Fruit fly (Drosophila melanogaster) whole organism, embryonic: ENCODE data around the gene Hr4.

ENCODE experiments used
- Antp ChIP-seq: fragments of 200-800 bp; sonication (Bioruptor generic); optimal IDR thresholded peaks from 3 replicates; lab custom pipeline; 2016; ENCODE audit warnings: missing biosample characterization, missing genetic modification characterization
- Asciz ChIP-seq: fragments of 200-800 bp; sonication (Bioruptor generic); optimal IDR thresholded peaks from 2 replicates; lab custom pipeline; 2017; ENCODE audit warnings: missing biosample characterization, mild to moderate bottlenecking, missing genetic modification characterization, missing genetic modification reagents
- BEAF-32 ChIP-seq: fragments of 200-800 bp; sonication (Bioruptor generic); optimal IDR thresholded peaks from 3 replicates; lab custom pipeline; 2017; ENCODE audit warnings: missing biosample characterization, missing genetic modification characterization, mild to moderate bottlenecking, moderate library complexity, missing genetic modification reagents
- CG10267 ChIP-seq: fragments of 200-800 bp; sonication (Bioruptor generic); optimal IDR thresholded peaks from 2 replicates; lab custom pipeline; 2018; ENCODE audit warnings: missing biosample characterization, mild to moderate bottlenecking, missing genetic modification characterization, moderate library complexity
- CG10366 ChIP-seq: fragments of 200-800 bp; sonication (Bioruptor generic); IDR thresholded peaks from 2 replicates; pipeline ENCODE4 v1.3.6; 2022; ENCODE audit warnings: missing biosample characterization, missing genetic modification characterization
- CG11456 ChIP-seq: fragments of 200-800 bp; sonication (Bioruptor generic); IDR thresholded peaks from 3 replicates; pipeline ENCODE4 v1.3.6; 2022; ENCODE audit warnings: missing biosample characterization, missing genetic modification characterization
- CG12659 ChIP-seq: fragments of 200-800 bp; sonication (Bioruptor generic); optimal IDR thresholded peaks from 3 replicates; lab custom pipeline; 2017; ENCODE audit warnings: mild to moderate bottlenecking, missing biosample characterization, missing genetic modification reagents, missing genetic modification characterization
- CG13287 ChIP-seq: fragments of 200-800 bp; sonication (Bioruptor generic); IDR thresholded peaks from 2 replicates; pipeline ENCODE4 v1.3.6; 2022; ENCODE audit warnings: missing biosample characterization, missing genetic modification characterization; ENCODE audit not compliant: partially characterized antibody
- CG13894 ChIP-seq: fragments of 200-800 bp; sonication (Bioruptor generic); optimal IDR thresholded peaks from 3 replicates; lab custom pipeline; 2018; ENCODE audit warnings: missing biosample characterization, mild to moderate bottlenecking, missing genetic modification characterization, moderate library complexity
- CG14710 ChIP-seq: fragments of 200-800 bp; sonication (Bioruptor generic); optimal IDR thresholded peaks from 3 replicates; lab custom pipeline; 2019; ENCODE audit warnings: missing biosample characterization, mild to moderate bottlenecking, missing genetic modification characterization, moderate library complexity
- CG1792 ChIP-seq: fragments of 200-800 bp; sonication (Bioruptor generic); optimal IDR thresholded peaks from 2 replicates; lab custom pipeline; 2016; ENCODE audit warnings: missing biosample characterization, missing genetic modification characterization
- CG18011 ChIP-seq: fragments of 200-800 bp; sonication (Bioruptor generic); optimal IDR thresholded peaks from 2 replicates; lab custom pipeline; 2017; ENCODE audit warnings: missing biosample characterization, missing genetic modification characterization, mild to moderate bottlenecking, moderate library complexity, missing genotype
- CG2199 ChIP-seq: fragments of 200-800 bp; sonication (Bioruptor generic); IDR thresholded peaks from 3 replicates; pipeline ENCODE4 v1.3.6; 2022; ENCODE audit warnings: missing biosample characterization, missing genetic modification characterization
- CG31365 ChIP-seq: fragments of 200-800 bp; sonication (Bioruptor generic); optimal IDR thresholded peaks from 2 replicates; lab custom pipeline; 2018; ENCODE audit warnings: missing biosample characterization, mild to moderate bottlenecking, missing genetic modification characterization
- CG31441 ChIP-seq: fragments of 200-800 bp; sonication (Bioruptor generic); IDR thresholded peaks from 2 replicates; pipeline ENCODE4 v1.3.6; 2022; ENCODE audit warnings: missing biosample characterization, missing genetic modification characterization
- CG4404 ChIP-seq: fragments of 200-800 bp; sonication (Bioruptor generic); IDR thresholded peaks from 2 replicates; pipeline ENCODE4 v1.3.6; 2022; ENCODE audit warnings: missing biosample characterization, missing genetic modification characterization
- CG4730 ChIP-seq: fragments of 200-800 bp; sonication (Bioruptor generic); IDR thresholded peaks from 2 replicates; pipeline ENCODE4 v1.3.6; 2022; ENCODE audit warnings: missing biosample characterization, missing genetic modification characterization
- CG5180 ChIP-seq: fragments of 200-800 bp; sonication (Bioruptor generic); optimal IDR thresholded peaks from 3 replicates; lab custom pipeline; 2017; ENCODE audit warnings: missing biosample characterization, missing genetic modification characterization, mild to moderate bottlenecking, moderate library complexity, missing genetic modification reagents
- CG6272 ChIP-seq: fragments of 200-800 bp; sonication (Bioruptor generic); IDR thresholded peaks from 2 replicates; pipeline ENCODE4 v1.3.6; 2022; ENCODE audit warnings: missing biosample characterization, missing genetic modification characterization
- CG8944 ChIP-seq: fragments of 200-800 bp; sonication (Bioruptor generic); optimal IDR thresholded peaks from 3 replicates; lab custom pipeline; 2016; ENCODE audit warnings: missing biosample characterization, missing genetic modification characterization
- CG9876 ChIP-seq: fragments of 200-800 bp; sonication (Bioruptor generic); optimal IDR thresholded peaks from 2 replicates; lab custom pipeline; 2016; ENCODE audit warnings: missing biosample characterization, missing genetic modification characterization
- Fer2 ChIP-seq: fragments of 200-800 bp; sonication (Bioruptor generic); optimal IDR thresholded peaks from 2 replicates; lab custom pipeline; 2018; ENCODE audit warnings: missing biosample characterization, mild to moderate bottlenecking, missing genetic modification characterization, moderate library complexity
- Lpt ChIP-seq: fragments of >200 bp; optimal IDR thresholded peaks from 2 replicates; lab custom pipeline; 2018; ENCODE audit warnings: missing biosample characterization, missing genetic modification characterization
- Mad ChIP-seq: fragments of 200-800 bp; sonication (Bioruptor generic); optimal IDR thresholded peaks from 2 replicates; lab custom pipeline; 2016; ENCODE audit warnings: missing biosample characterization, missing genetic modification characterization
- Nf-YC ChIP-seq: fragments of 200-800 bp; optimal IDR thresholded peaks from 3 replicates; lab custom pipeline; 2019; ENCODE audit warnings: missing biosample characterization, mild to moderate bottlenecking, missing genetic modification characterization, moderate library complexity
- Opbp ChIP-seq: fragments of 200-800 bp; sonication (Bioruptor generic); IDR thresholded peaks from 3 replicates; pipeline ENCODE4 v1.3.6; 2022; ENCODE audit warnings: missing biosample characterization, missing genetic modification characterization; ENCODE audit not compliant: partially characterized antibody
- Rfx ChIP-seq: fragments of 200-800 bp; sonication (Bioruptor generic); IDR thresholded peaks from 2 replicates; pipeline ENCODE4 v1.3.6; 2022; ENCODE audit warnings: missing biosample characterization, missing genetic modification characterization
- Sin3A ChIP-seq: fragments of >200 bp; optimal IDR thresholded peaks from 2 replicates; lab custom pipeline; 2018
- abd-A ChIP-seq: fragments of 200-800 bp; sonication (Bioruptor generic); optimal IDR thresholded peaks from 3 replicates; lab custom pipeline; 2019; ENCODE audit warnings: missing biosample characterization, mild to moderate bottlenecking, missing genetic modification characterization, moderate library complexity
- ac ChIP-seq: fragments of 200-800 bp; sonication (Bioruptor generic); optimal IDR thresholded peaks from 3 replicates; lab custom pipeline; 2017; ENCODE audit warnings: missing biosample characterization, mild to moderate bottlenecking, missing genetic modification characterization
- cwo ChIP-seq: fragments of 200-800 bp; sonication (Bioruptor generic); optimal IDR thresholded peaks from 3 replicates; lab custom pipeline; 2017; ENCODE audit warnings: missing biosample characterization, missing genetic modification characterization, mild to moderate bottlenecking, moderate library complexity, missing genetic modification reagents
- eve ChIP-seq, 2 experiments: fragments of >200 bp; optimal IDR thresholded peaks; 2 replicates each; lab custom pipeline; 2017; ENCODE audit warnings: missing biosample characterization in 2 of 2, missing genetic modification characterization in 2 of 2
- gce ChIP-seq: fragments of 200-800 bp; sonication (Bioruptor generic); IDR thresholded peaks from 3 replicates; pipeline ENCODE4 v1.3.6; 2022; ENCODE audit warnings: missing biosample characterization, missing genetic modification characterization
- gcm ChIP-seq: fragments of 200-800 bp; sonication (Bioruptor generic); optimal IDR thresholded peaks from 2 replicates; lab custom pipeline; 2019; ENCODE audit warnings: missing biosample characterization, mild to moderate bottlenecking, missing genetic modification characterization, moderate library complexity
- gcm2 ChIP-seq: fragments of 200-800 bp; sonication (Bioruptor generic); optimal IDR thresholded peaks from 2 replicates; lab custom pipeline; 2016; ENCODE audit warnings: missing biosample characterization, missing genetic modification characterization
- ind ChIP-seq: fragments of 200-800 bp; sonication (Bioruptor generic); optimal IDR thresholded peaks from 3 replicates; lab custom pipeline; 2016; ENCODE audit warnings: missing biosample characterization, missing genetic modification characterization
- nerfin-2 ChIP-seq: fragments of 200-800 bp; sonication (Bioruptor generic); IDR thresholded peaks from 2 replicates; pipeline ENCODE4 v1.3.6; 2022; ENCODE audit warnings: missing biosample characterization, missing genetic modification characterization; ENCODE audit not compliant: partially characterized antibody
- odd ChIP-seq: fragments of 200-800 bp; sonication (Bioruptor generic); optimal IDR thresholded peaks from 2 replicates; lab custom pipeline; 2017; ENCODE audit warnings: missing biosample characterization, mild to moderate bottlenecking, missing genetic modification characterization
- onecut ChIP-seq: fragments of 200-800 bp; sonication (Bioruptor generic); IDR thresholded peaks from 2 replicates; pipeline ENCODE4 v1.3.6; 2022; ENCODE audit warnings: missing biosample characterization, missing genetic modification characterization
- psq ChIP-seq: fragments of 200-800 bp; sonication (Bioruptor generic); optimal IDR thresholded peaks from 2 replicates; lab custom pipeline; 2017; ENCODE audit warnings: missing biosample characterization, missing genetic modification characterization
- pum ChIP-seq: fragments of 200-800 bp; sonication (Bioruptor generic); optimal IDR thresholded peaks from 2 replicates; lab custom pipeline; 2016; ENCODE audit warnings: missing biosample characterization, missing genetic modification characterization
- sd ChIP-seq: fragments of 200-800 bp; sonication (Bioruptor generic); optimal IDR thresholded peaks from 3 replicates; lab custom pipeline; 2018; ENCODE audit warnings: missing biosample characterization, mild to moderate bottlenecking, missing genetic modification characterization, moderate library complexity
- shn ChIP-seq: fragments of 200-800 bp; sonication (Bioruptor generic); optimal IDR thresholded peaks from 3 replicates; lab custom pipeline; 2016; ENCODE audit warnings: missing biosample characterization, missing genetic modification characterization
- so ChIP-seq: fragments of 200-800 bp; sonication (Bioruptor generic); IDR thresholded peaks from 3 replicates; pipeline ENCODE4 v1.3.6; 2022; ENCODE audit warnings: missing biosample characterization, missing genetic modification characterization
- tup ChIP-seq: fragments of 200-800 bp; sonication (Bioruptor generic); optimal IDR thresholded peaks from 2 replicates; lab custom pipeline; 2016; ENCODE audit warnings: missing biosample characterization, mild to moderate bottlenecking, missing genetic modification characterization, moderate library complexity
- vfl ChIP-seq: fragments of 200-800 bp; sonication (Bioruptor generic); optimal IDR thresholded peaks from 2 replicates; lab custom pipeline; 2016; ENCODE audit warnings: missing biosample characterization, missing genetic modification characterization
- wdn ChIP-seq: fragments of 200-800 bp; sonication (Bioruptor generic); IDR thresholded peaks from 2 replicates; pipeline ENCODE4 v1.3.6; 2022; ENCODE audit warnings: missing biosample characterization, missing genetic modification characterization
- wek ChIP-seq: fragments of 200-800 bp; sonication (Bioruptor generic); optimal IDR thresholded peaks from 3 replicates; lab custom pipeline; 2018; ENCODE audit warnings: missing biosample characterization, mild to moderate bottlenecking, missing genetic modification characterization, moderate library complexity
- z ChIP-seq: fragments of 200-800 bp; sonication (Bioruptor generic); IDR thresholded peaks from 3 replicates; pipeline ENCODE4 v1.3.6; 2022; ENCODE audit warnings: missing biosample characterization, missing genetic modification characterization
- zen ChIP-seq: fragments of 200-800 bp; sonication (Bioruptor generic); optimal IDR thresholded peaks from 3 replicates; lab custom pipeline; 2018; ENCODE audit warnings: missing biosample characterization, mild to moderate bottlenecking, missing genetic modification characterization, moderate library complexity
- zen2 ChIP-seq: fragments of 200-800 bp; sonication (Bioruptor generic); IDR thresholded peaks from 3 replicates; pipeline ENCODE4 v1.3.6; 2022; ENCODE audit warnings: missing biosample characterization, missing genetic modification characterization; ENCODE audit not compliant: partially characterized antibody

Hr4 gene

DNA sequence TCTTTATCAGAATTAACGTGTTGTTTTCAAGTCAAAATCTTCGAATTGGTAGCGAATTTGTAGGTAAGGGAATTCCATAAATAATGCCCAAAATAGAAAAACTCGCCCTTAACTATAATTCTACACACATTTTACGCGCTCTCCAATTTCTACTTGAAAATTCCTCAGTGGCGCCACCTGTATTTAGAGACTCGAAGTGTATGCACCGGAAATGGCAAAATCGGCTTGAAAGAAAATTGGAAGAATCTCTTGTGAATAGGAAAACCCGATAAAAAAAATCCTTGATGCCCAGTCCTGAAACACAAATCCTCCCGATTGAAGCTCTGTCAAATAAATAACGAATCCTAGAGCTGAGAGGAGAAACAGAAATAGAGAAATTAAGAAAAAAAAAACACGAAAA lies 64.1 kb downstream of the Hr4 start (continued):
- TF ChIP-seq CG9876 (GFP tag; lab: Kevin White, UChicago): peak; percentile 46
- TF ChIP-seq nerfin-2 (GFP tag; lab: Robert Waterston, UW): no peak
- TF ChIP-seq CG10267 (tag; lab: Kevin White, UChicago): peak; percentile 62
- TF ChIP-seq psq (GFP tag; lab: Kevin White, UChicago): peak; percentile 24
- TF ChIP-seq CG1792: peak; percentile 41
- peak; percentile 73; the same call in 2 of the 3 replicates for TF ChIP-seq CG11456 (GFP tag; lab: Robert Waterston, UW)
- TF ChIP-seq CG2199 (GFP tag; lab: Robert Waterston, UW): peak; percentile 70; the same call in 1 of the 3 replicates
- TF ChIP-seq Mad: peak; percentile 45
- peak; percentile 12 for TF ChIP-seq CG8944 (GFP tag; lab: Kevin White, UChicago)
- TF ChIP-seq CG4730: no peak
- TF ChIP-seq CG18011: peak; percentile 11
- no peak for TF ChIP-seq Sin3A (lab: Kevin White, UChicago)
- TF ChIP-seq pum: peak; percentile 46
- no peak for TF ChIP-seq CG4404
- no peak for TF ChIP-seq Lpt (GFP tag; lab: Kevin White, UChicago)
- peak; percentile 58 for TF ChIP-seq shn (GFP tag; lab: Kevin White, UChicago)
- peak; percentile 62 for TF ChIP-seq gcm
- TF ChIP-seq ind (GFP tag; lab: Kevin White, UChicago): peak; percentile 28
- TF ChIP-seq BEAF-32: no peak
- TF ChIP-seq Opbp (GFP tag; lab: Robert Waterston, UW): peak; percentile 54; the same call in 2 of the 3 replicates
- peak; percentile 79 for TF ChIP-seq Asciz (GFP tag; lab: Kevin White, UChicago)
- TF ChIP-seq wek (GFP tag; lab: Kevin White, UChicago): peak; percentile 88
- no peak for TF ChIP-seq sd
- no peak for TF ChIP-seq vfl (GFP tag; lab: Kevin White, UChicago)
- peak; percentile 41; the same call in 1 of the 2 replicates for TF ChIP-seq CG10366 (GFP tag; lab: Robert Waterston, UW)
- TF ChIP-seq CG13894 (tag; lab: Kevin White, UChicago): no peak
- TF ChIP-seq cwo (GFP tag; lab: Kevin White, UChicago): no peak
- no peak for TF ChIP-seq eve (GFP tag; optimal IDR thresholded peaks at IDR 0.05; lab: Kevin White, UChicago)
- TF ChIP-seq tup (GFP tag; lab: Kevin White, UChicago): no peak
- TF ChIP-seq gcm2 (GFP tag; lab: Kevin White, UChicago): no peak
- TF ChIP-seq so (GFP tag; lab: Robert Waterston, UW): peak; percentile 55; the same call in 2 of the 3 replicates
- TF ChIP-seq Rfx: peak; percentile 67
- TF ChIP-seq gce (GFP tag; lab: Robert Waterston, UW): peak; percentile 79
- peak; percentile 61 for TF ChIP-seq onecut (GFP tag; lab: Robert Waterston, UW)
- TF ChIP-seq zen2 (GFP tag; lab: Robert Waterston, UW): no peak
- peak; percentile 80 for TF ChIP-seq CG14710 (tag; lab: Kevin White, UChicago)
- TF ChIP-seq odd: peak; percentile 77
- peak; percentile 21 for TF ChIP-seq Antp
- TF ChIP-seq CG31365 (tag; lab: Kevin White, UChicago): peak; percentile 55
- no peak for TF ChIP-seq wdn (GFP tag; lab: Robert Waterston, UW)
- no peak for TF ChIP-seq abd-A (tag; lab: Kevin White, UChicago)
- peak; percentile 58 for TF ChIP-seq ac (GFP tag; lab: Kevin White, UChicago)
- TF ChIP-seq CG6272 (GFP tag; lab: Robert Waterston, UW): no peak
- TF ChIP-seq Fer2 (tag; lab: Kevin White, UChicago): peak; percentile 29
- peak; percentile 45 for TF ChIP-seq Nf-YC (tag; lab: Kevin White, UChicago)
- peak; percentile 49 for TF ChIP-seq zen
- no peak for TF ChIP-seq z (GFP tag; lab: Robert Waterston, UW)
- TF ChIP-seq CG5180 (GFP tag; lab: Kevin White, UChicago): peak; percentile 51
- TF ChIP-seq CG13287: 0 out of 2 replicates have a peak, but pooled peaks have one; percentile 7
- TF ChIP-seq CG12659 (GFP tag; lab: Kevin White, UChicago): peak; percentile 72
- TF ChIP-seq CG31441 (GFP tag; lab: Robert Waterston, UW): peak; percentile 58
